Worm (Caenorhabditis elegans) whole organism, L4/young adult: ENCODE results near the gene lsm-1.

ENCODE experiments used
- W03F9.2 ChIP-seq: fragments of 150-350 bp; optimal IDR thresholded peaks from 2 replicates; lab custom pipeline; 2014; ENCODE audit warnings: missing biosample characterization, missing genetic modification characterization
- him-1 ChIP-seq: sonication (generic microtip); optimal IDR thresholded peaks from 2 replicates; lab custom pipeline; 2016; ENCODE audit warnings: missing genotype, missing genetic modification reagents, missing genetic modification characterization, missing compliant biosample characterization

DNA sequence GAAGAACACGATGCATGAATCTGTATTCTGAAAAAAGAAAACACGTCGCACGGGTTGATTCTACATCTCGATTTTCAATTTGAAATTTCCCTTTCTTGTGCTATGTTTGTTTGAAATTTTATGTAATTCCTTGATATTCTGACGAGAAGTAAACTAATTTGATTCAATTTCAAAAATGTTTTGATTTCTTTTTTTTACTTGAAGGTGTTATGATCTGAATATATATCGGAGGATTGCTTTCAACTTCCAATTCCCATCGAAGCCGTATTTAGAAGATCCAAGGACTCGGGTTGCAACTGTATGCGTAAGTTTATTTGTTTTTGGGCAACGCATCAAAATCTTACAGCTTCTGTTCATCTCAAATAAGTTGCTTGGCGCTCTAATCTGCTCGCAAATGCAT is 614 bp downstream of the lsm-1 start, which contains the start of gene F40F8.1:
- TF ChIP-seq W03F9.2 (no peak), him-1 (tag; lab: Kevin White, UChicago) (no peak)
